Worm (Caenorhabditis elegans) whole organism, late embryonic: ENCODE data around the gene bgnt-1.2.

Experiments
- F13H6.1 ChIP-seq: sonication (generic microtip); optimal IDR thresholded peaks from 2 replicates; lab custom pipeline; 2016; ENCODE audit warnings: missing genetic modification characterization, missing compliant biosample characterization
- ceh-18 ChIP-seq: sonication (generic microtip); optimal IDR thresholded peaks from 2 replicates; lab custom pipeline; 2016; ENCODE audit warnings: missing genetic modification characterization, missing compliant biosample characterization
- ceh-2 ChIP-seq: sonication (generic microtip); optimal IDR thresholded peaks from 2 replicates; lab custom pipeline; 2016; ENCODE audit warnings: missing genotype, missing genetic modification characterization, missing compliant biosample characterization
- ceh-30 ChIP-seq: fragments of 150-350 bp; optimal IDR thresholded peaks from 2 replicates; lab custom pipeline; 2014; ENCODE audit warnings: missing biosample characterization, missing genetic modification characterization
- ceh-31 ChIP-seq: sonication (generic microtip); optimal IDR thresholded peaks from 2 replicates; lab custom pipeline; 2016; ENCODE audit warnings: missing genetic modification characterization, missing compliant biosample characterization
- ceh-48 ChIP-seq: sonication (generic microtip); optimal IDR thresholded peaks from 2 replicates; lab custom pipeline; 2016; ENCODE audit warnings: missing genetic modification characterization, inconsistent platforms, missing compliant biosample characterization
- che-1 ChIP-seq: sonication (generic microtip); optimal IDR thresholded peaks from 2 replicates; lab custom pipeline; 2016; ENCODE audit warnings: mild to moderate bottlenecking, missing genetic modification characterization, missing compliant biosample characterization
- ets-4 ChIP-seq: sonication (generic microtip); optimal IDR thresholded peaks from 2 replicates; lab custom pipeline; 2016; ENCODE audit warnings: missing genetic modification characterization, missing compliant biosample characterization
- fkh-10 ChIP-seq: fragments of 150-350 bp; optimal IDR thresholded peaks from 2 replicates; lab custom pipeline; 2014; ENCODE audit warnings: missing biosample characterization, missing genetic modification reagents, missing genetic modification characterization
- hlh-6 ChIP-seq: sonication (generic microtip); optimal IDR thresholded peaks from 2 replicates; lab custom pipeline; 2016; ENCODE audit warnings: missing genotype, missing genetic modification characterization, missing compliant biosample characterization
- odd-2 ChIP-seq: sonication (generic microtip); optimal IDR thresholded peaks from 2 replicates; lab custom pipeline; 2017; ENCODE audit warnings: antibody characterized with exemption, mild to moderate bottlenecking, missing genetic modification characterization, missing compliant biosample characterization
- pha-4 ChIP-seq: fragments of 150-350 bp; optimal IDR thresholded peaks from 2 replicates; lab custom pipeline; 2018; ENCODE audit warnings: missing biosample characterization, missing genetic modification reagents, missing genetic modification characterization
- ref-2 ChIP-seq: sonication (generic microtip); optimal IDR thresholded peaks from 2 replicates; lab custom pipeline; 2016; ENCODE audit warnings: missing genetic modification characterization, missing compliant biosample characterization
- unc-86 ChIP-seq: sonication (generic microtip); optimal IDR thresholded peaks from 2 replicates; lab custom pipeline; 2016; ENCODE audit warnings: missing genetic modification characterization, missing compliant biosample characterization

DNA sequence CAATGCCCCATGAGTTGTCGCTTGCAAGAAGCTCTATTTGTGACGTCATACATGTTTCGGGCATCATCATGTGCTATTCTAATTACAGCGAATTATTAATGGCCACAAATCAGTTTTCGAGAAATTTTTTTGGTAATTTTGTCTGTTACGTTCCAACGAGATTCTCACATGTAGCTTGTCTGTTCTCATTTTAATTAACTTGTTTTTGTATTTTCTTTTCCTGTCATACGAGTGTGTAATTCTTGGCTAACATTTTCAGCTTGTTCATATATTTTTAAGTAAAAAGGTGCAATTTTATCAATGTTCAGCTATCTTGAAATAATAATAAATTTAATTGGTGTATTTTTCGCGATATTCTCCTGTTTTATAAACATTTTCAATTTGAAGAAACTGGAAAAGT is 36.8 kb upstream of the bgnt-1.2 start, which contains the start of gene srbc-21:
- TF ChIP-seq F13H6.1 (tag; lab: Kevin White, UChicago) (no peak), ceh-30 (tag; lab: Kevin White, UChicago) (no peak), fkh-10 (GFP tag; lab: Kevin White, UChicago) (no peak), che-1 (tag; lab: Kevin White, UChicago) (no peak), ref-2 (tag; lab: Kevin White, UChicago) (no peak), ceh-18 (tag; lab: Kevin White, UChicago) (no peak), ets-4 (no peak), pha-4 (no peak), ceh-31 (no peak), ceh-48 (tag; lab: Kevin White, UChicago) (no peak), odd-2 (tag; lab: Kevin White, UChicago) (no peak), unc-86 (tag; lab: Kevin White, UChicago) (no peak), ceh-2 (no peak), hlh-6 (tag; lab: Kevin White, UChicago) (no peak)
